Fruit fly (Drosophila melanogaster) whole organism, wandering third instar larva: ENCODE data around the gene Muc91C.

ENCODE experiments used
- Dfd ChIP-seq: fragments of >200 bp; optimal IDR thresholded peaks from 2 replicates; lab custom pipeline; 2017; ENCODE audit warnings: missing biosample characterization, missing genetic modification characterization
- Dif ChIP-seq: fragments of 200-275, 200-300 bp; sonication (Bioruptor generic); optimal IDR thresholded peaks from 2 replicates; lab custom pipeline; 2018; ENCODE audit warnings: missing biosample characterization, missing genetic modification characterization; ENCODE audit not compliant: partially characterized antibody
- Hnf4 ChIP-seq: fragments of 200-800 bp; sonication (Bioruptor generic); optimal IDR thresholded peaks from 2 replicates; lab custom pipeline; 2016; ENCODE audit warnings: missing biosample characterization, mild to moderate bottlenecking, missing genetic modification characterization
- Hr78 ChIP-seq: fragments of >200 bp; optimal IDR thresholded peaks from 2 replicates; lab custom pipeline; 2017; ENCODE audit warnings: missing biosample characterization, missing genetic modification characterization
- Hr83 ChIP-seq: fragments of 200-300 bp; sonication (Bioruptor generic); optimal IDR thresholded peaks from 2 replicates; lab custom pipeline; 2016; ENCODE audit warnings: missing biosample characterization, mild to moderate bottlenecking, missing genetic modification characterization, moderate library complexity; ENCODE audit not compliant: poor library complexity, severe bottlenecking
- Jra ChIP-seq: sonication (Bioruptor generic); optimal IDR thresholded peaks from 2 replicates; lab custom pipeline; 2016; ENCODE audit warnings: missing biosample characterization, missing genetic modification characterization
- Mio ChIP-seq: sonication (Bioruptor generic); optimal IDR thresholded peaks from 2 replicates; lab custom pipeline; 2016; ENCODE audit warnings: missing biosample characterization, missing genetic modification characterization
- N ChIP-seq: fragments of >200 bp; optimal IDR thresholded peaks from 2 replicates; lab custom pipeline; 2018; ENCODE audit warnings: missing biosample characterization, missing external identifiers, missing genetic modification characterization
- h ChIP-seq: fragments of 200-800 bp; sonication (Bioruptor generic); optimal IDR thresholded peaks from 3 replicates; lab custom pipeline; 2016; ENCODE audit warnings: missing biosample characterization, mild to moderate bottlenecking, missing genetic modification characterization
- jim ChIP-seq: fragments of 175-275, 200-325 bp; sonication (Bioruptor generic); optimal IDR thresholded peaks from 2 replicates; lab custom pipeline; 2016; ENCODE audit warnings: missing biosample characterization, mild to moderate bottlenecking, missing genetic modification characterization
- pan ChIP-seq: fragments of >200 bp; optimal IDR thresholded peaks from 2 replicates; lab custom pipeline; 2017
- rgr ChIP-seq: fragments of 200-800 bp; sonication (Bioruptor generic); optimal IDR thresholded peaks from 3 replicates; lab custom pipeline; 2016; ENCODE audit warnings: missing biosample characterization, mild to moderate bottlenecking, missing genetic modification characterization
- sv ChIP-seq: fragments of 200-800 bp; sonication (Bioruptor generic); optimal IDR thresholded peaks from 3 replicates; lab custom pipeline; 2016; ENCODE audit warnings: missing biosample characterization, missing genetic modification characterization
- usp ChIP-seq: fragments of >200 bp; optimal IDR thresholded peaks from 2 replicates; lab custom pipeline; 2017; ENCODE audit warnings: missing biosample characterization, missing genetic modification characterization

DNA sequence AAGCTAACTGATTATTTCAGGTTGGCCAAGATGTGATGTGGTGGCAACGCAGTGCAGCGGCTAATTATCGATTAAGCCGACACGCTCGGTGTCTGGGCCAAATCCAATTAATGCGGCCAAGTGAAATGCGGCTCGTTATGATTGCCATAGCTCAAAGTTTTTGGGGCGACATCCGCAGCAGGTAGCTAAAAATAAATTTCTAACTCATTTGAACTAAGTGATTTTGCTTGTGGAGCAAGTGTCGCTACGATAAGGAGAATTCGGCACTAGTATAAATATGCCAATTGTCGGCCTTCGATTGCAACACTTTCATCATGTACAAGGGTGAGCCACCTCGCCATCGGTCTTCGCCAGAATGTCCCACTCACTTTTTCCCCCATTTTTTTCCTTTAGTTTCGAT lies 2.4 kb upstream of the Muc91C start, which contains the start of gene CG34282:
- TF ChIP-seq usp (no peak), Hr78 (GFP tag; lab: Kevin White, UChicago) (no peak), sv (GFP tag; lab: Kevin White, UChicago) (no peak), pan (lab: Kevin White, UChicago) (no peak), Hr83 (no peak), Dfd (no peak), rgr (no peak), jim (no peak), h (GFP tag; lab: Kevin White, UChicago) (no peak), Dif (no peak), N (GFP tag; lab: Kevin White, UChicago) (no peak), Hnf4 (GFP tag; lab: Kevin White, UChicago) (no peak), Jra (GFP tag; lab: Kevin White, UChicago) (no peak), Mio (no peak)
